Worm (Caenorhabditis elegans): ENCODE results near the gene H10D18.5.

DNA sequence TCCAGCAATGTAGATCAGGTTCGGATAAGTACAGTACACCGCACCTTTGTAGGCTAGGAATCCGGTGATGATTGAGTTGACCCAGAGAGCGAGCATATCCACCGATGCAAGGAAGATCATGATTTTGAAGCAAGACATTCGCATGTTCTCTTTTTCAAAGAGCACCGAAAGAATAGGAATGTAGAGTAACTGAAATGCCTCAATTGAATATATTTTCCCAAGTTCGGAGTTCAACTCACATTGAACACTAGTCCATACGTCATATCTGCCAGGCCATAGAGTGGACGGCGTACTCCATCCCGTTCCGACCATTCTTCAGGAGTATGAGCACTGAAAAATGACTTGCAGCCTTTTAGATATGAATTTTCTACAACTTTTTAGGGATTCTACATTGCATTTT, 31.8 kb downstream of the H10D18.5 start:
- TF ChIP-seq W03F9.2 (tag; optimal IDR thresholded peaks at IDR 0.05) (no peak), him-1 (tag; optimal IDR thresholded peaks at IDR 0.05) (no peak)

Data from whole organism, L4/young adult.